Worm (Caenorhabditis elegans) whole organism, young adult: ENCODE data around the gene oig-4.

Experiments used
- F39B2.1 ChIP-seq: fragments of 200-800 bp; sonication (Bioruptor generic); IDR thresholded peaks from 2 replicates; pipeline ENCODE4 v1.3.6; 2022; ENCODE audit warnings: missing genetic modification reagents, missing genetic modification characterization, missing compliant biosample characterization
- F49E8.2 ChIP-seq: sonication (generic microtip); optimal IDR thresholded peaks from 3 replicates; lab custom pipeline; 2017; ENCODE audit warnings: missing genetic modification characterization, mild to moderate bottlenecking, missing compliant biosample characterization, antibody characterized with exemption, moderate library complexity; ENCODE audit not compliant: insufficient read depth
- T26A5.8 ChIP-seq: sonication (generic microtip); optimal IDR thresholded peaks from 2 replicates; lab custom pipeline; 2016; ENCODE audit warnings: missing genetic modification characterization, missing compliant biosample characterization
- ztf-25 ChIP-seq: fragments of 200-800 bp; sonication (Bioruptor generic); IDR thresholded peaks from 2 replicates; pipeline ENCODE4 v1.3.6; 2022; ENCODE audit warnings: missing genetic modification reagents, missing genetic modification characterization, missing compliant biosample characterization

ce11 chrII:7607953-7608352, 5.4 kb upstream of the oig-4 start, which contains the start of gene lips-17:
- TF ChIP-seq ztf-25 (GFP tag; lab: Robert Waterston, UW) (no peak), T26A5.8 (tag; lab: Kevin White, UChicago) (no peak), F49E8.2 (tag; lab: Kevin White, UChicago) (no peak), F39B2.1 (GFP tag; lab: Robert Waterston, UW) (no peak)
